Worm (Caenorhabditis elegans): ENCODE data around the gene ppgn-1.

DNA sequence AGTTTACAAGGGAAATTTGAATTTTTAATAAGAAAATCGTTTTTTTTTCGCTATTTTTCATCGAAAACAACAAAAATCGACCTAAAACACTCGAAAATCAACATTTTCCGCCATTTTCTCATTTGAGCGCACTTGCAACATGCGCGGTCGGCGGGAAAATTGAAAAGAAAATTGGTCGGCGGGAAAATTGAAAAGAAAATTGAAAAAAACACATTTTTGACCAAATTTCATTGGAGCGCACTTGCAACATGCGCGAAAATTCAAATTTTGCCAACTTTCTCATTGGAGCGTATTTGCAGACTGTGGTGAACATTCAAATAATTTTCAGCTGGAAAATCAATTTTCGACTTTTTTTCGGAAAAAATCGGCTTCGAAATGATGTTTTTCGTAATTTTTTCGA, 37.2 kb downstream of the ppgn-1 start:
- no peak for TF ChIP-seq sem-4 (tag; optimal IDR thresholded peaks at IDR 0.05)
- no peak for TF ChIP-seq skn-1 (tag; optimal IDR thresholded peaks at IDR 0.05)
- TF ChIP-seq nhr-25 (tag; optimal IDR thresholded peaks at IDR 0.05) = no peak
